Fruit fly (Drosophila melanogaster) whole organism, embryonic: ENCODE data around the gene CG7518.

ENCODE experiments used
- Asciz ChIP-seq: fragments of 200-800 bp; sonication (Bioruptor generic); optimal IDR thresholded peaks from 2 replicates; lab custom pipeline; 2017; ENCODE audit warnings: missing biosample characterization, mild to moderate bottlenecking, missing genetic modification characterization, missing genetic modification reagents
- Bteb2 ChIP-seq: fragments of 200-800 bp; sonication (Bioruptor generic); optimal IDR thresholded peaks from 2 replicates; lab custom pipeline; 2016; ENCODE audit warnings: missing biosample characterization, missing genetic modification characterization
- CG11398 ChIP-seq: fragments of 200-800 bp; sonication (Bioruptor generic); optimal IDR thresholded peaks from 2 replicates; lab custom pipeline; 2016; ENCODE audit warnings: missing biosample characterization, missing genetic modification characterization
- CG13296 ChIP-seq: fragments of 200-800 bp; sonication (Bioruptor generic); optimal IDR thresholded peaks from 3 replicates; lab custom pipeline; 2018; ENCODE audit warnings: missing biosample characterization, mild to moderate bottlenecking, missing genetic modification characterization
- CG13624 ChIP-seq: fragments of 200-800 bp; sonication (Bioruptor generic); optimal IDR thresholded peaks from 2 replicates; lab custom pipeline; 2016; ENCODE audit warnings: missing biosample characterization, missing genetic modification characterization
- CG14710 ChIP-seq: fragments of 200-800 bp; sonication (Bioruptor generic); optimal IDR thresholded peaks from 3 replicates; lab custom pipeline; 2019; ENCODE audit warnings: missing biosample characterization, mild to moderate bottlenecking, missing genetic modification characterization, moderate library complexity
- CG16813 ChIP-seq: fragments of 200-800 bp; sonication (Bioruptor generic); IDR thresholded peaks from 3 replicates; pipeline ENCODE4 v1.3.6; 2022; ENCODE audit warnings: missing biosample characterization, missing genetic modification characterization; ENCODE audit not compliant: partially characterized antibody
- CG16815 ChIP-seq: fragments of 200-800 bp; sonication (Bioruptor generic); optimal IDR thresholded peaks from 3 replicates; lab custom pipeline; 2017; ENCODE audit warnings: missing biosample characterization, mild to moderate bottlenecking, missing genetic modification characterization
- CG17802 ChIP-seq: fragments of 200-800 bp; sonication (Bioruptor generic); optimal IDR thresholded peaks from 2 replicates; lab custom pipeline; 2018; ENCODE audit warnings: missing biosample characterization, mild to moderate bottlenecking, missing genetic modification characterization, moderate library complexity
- CG17829 ChIP-seq: fragments of 200-800 bp; optimal IDR thresholded peaks from 2 replicates; lab custom pipeline; 2019; ENCODE audit warnings: missing biosample characterization, mild to moderate bottlenecking, missing genetic modification characterization, moderate library complexity
- CG18262 ChIP-seq: fragments of 200-800 bp; optimal IDR thresholded peaks from 3 replicates; lab custom pipeline; 2019; ENCODE audit warnings: missing biosample characterization, mild to moderate bottlenecking, missing genetic modification characterization, moderate library complexity
- CG3163 ChIP-seq: fragments of 200-800 bp; sonication (Bioruptor generic); optimal IDR thresholded peaks from 3 replicates; lab custom pipeline; 2016; ENCODE audit warnings: missing biosample characterization, missing genetic modification characterization
- CG3281 ChIP-seq: fragments of 200-800 bp; sonication (Bioruptor generic); optimal IDR thresholded peaks from 3 replicates; lab custom pipeline; 2017; ENCODE audit warnings: missing biosample characterization, mild to moderate bottlenecking, missing genetic modification characterization
- CG6654 ChIP-seq: fragments of 200-800 bp; sonication (Bioruptor generic); optimal IDR thresholded peaks from 2 replicates; lab custom pipeline; 2017; ENCODE audit warnings: missing biosample characterization, mild to moderate bottlenecking, missing genetic modification characterization
- CG7745 ChIP-seq: fragments of 200-800 bp; sonication (Bioruptor generic); optimal IDR thresholded peaks from 2 replicates; lab custom pipeline; 2018; ENCODE audit warnings: missing biosample characterization, mild to moderate bottlenecking, missing genetic modification characterization, moderate library complexity
- CG8089 ChIP-seq: fragments of 200-800 bp; sonication (Bioruptor generic); optimal IDR thresholded peaks from 3 replicates; lab custom pipeline; 2016; ENCODE audit warnings: missing biosample characterization, missing genetic modification characterization
- CrebB ChIP-seq: fragments of 200-800 bp; sonication (Bioruptor generic); optimal IDR thresholded peaks from 3 replicates; lab custom pipeline; 2018; ENCODE audit warnings: missing biosample characterization, mild to moderate bottlenecking, missing genetic modification characterization
- Doc3 ChIP-seq: fragments of 200-800 bp; sonication (Bioruptor generic); IDR thresholded peaks from 3 replicates; pipeline ENCODE4 v1.3.6; 2022; ENCODE audit warnings: missing biosample characterization, missing genetic modification characterization; ENCODE audit not compliant: partially characterized antibody
- Dp ChIP-seq: fragments of 200-800 bp; sonication (Bioruptor generic); optimal IDR thresholded peaks from 2 replicates; lab custom pipeline; 2018; ENCODE audit warnings: missing biosample characterization, mild to moderate bottlenecking, missing genetic modification characterization, moderate library complexity
- Gsc ChIP-seq: fragments of 200-800 bp; sonication (Bioruptor generic); IDR thresholded peaks from 2 replicates; pipeline ENCODE4 v1.3.6; 2022; ENCODE audit warnings: missing biosample characterization, missing genetic modification characterization
- Gug ChIP-seq: fragments of 200-800 bp; sonication (Bioruptor generic); IDR thresholded peaks from 4 replicates; pipeline ENCODE4 v1.3.6; 2022; ENCODE audit warnings: missing biosample characterization, missing genetic modification characterization
- H2.0 ChIP-seq: fragments of 200-800 bp; sonication (Bioruptor generic); IDR thresholded peaks from 2 replicates; pipeline ENCODE4 v1.3.6; 2022; ENCODE audit warnings: missing biosample characterization, missing genetic modification characterization
- Meics ChIP-seq: fragments of 200-800 bp; sonication (Bioruptor generic); optimal IDR thresholded peaks from 2 replicates; lab custom pipeline; 2017; ENCODE audit warnings: missing biosample characterization, mild to moderate bottlenecking, missing genetic modification characterization
- NFAT ChIP-seq: fragments of 200-800 bp; sonication (Bioruptor generic); IDR thresholded peaks from 2 replicates; pipeline ENCODE4 v1.3.6; 2022; ENCODE audit warnings: missing biosample characterization, missing genetic modification characterization
- NfI ChIP-seq: fragments of 200-800 bp; sonication (Bioruptor generic); optimal IDR thresholded peaks from 3 replicates; lab custom pipeline; 2018; ENCODE audit warnings: missing biosample characterization, mild to moderate bottlenecking, missing genetic modification characterization, moderate library complexity
- Scr ChIP-seq: fragments of 200-800 bp; sonication (Bioruptor generic); IDR thresholded peaks from 2 replicates; pipeline ENCODE4 v1.3.6; 2022; ENCODE audit warnings: missing biosample characterization, missing genetic modification characterization; ENCODE audit not compliant: partially characterized antibody
- Six4 ChIP-seq: fragments of 200-800 bp; sonication (Bioruptor generic); optimal IDR thresholded peaks from 2 replicates; lab custom pipeline; 2016; ENCODE audit warnings: missing biosample characterization, missing genetic modification characterization
- Xrp1 ChIP-seq: fragments of 200-800 bp; sonication (Bioruptor generic); IDR thresholded peaks from 2 replicates; pipeline ENCODE4 v1.3.6; 2022; ENCODE audit warnings: missing biosample characterization, missing genetic modification characterization
- ash1 ChIP-seq: fragments of 200-800 bp; sonication (Bioruptor generic); optimal IDR thresholded peaks from 2 replicates; lab custom pipeline; 2018; ENCODE audit warnings: missing biosample characterization, mild to moderate bottlenecking, missing genetic modification characterization
- crp ChIP-seq, 2 experiments: fragments of 200-800 bp; sonication (Bioruptor generic); optimal IDR thresholded peaks; 2 replicates in 1 of 2; 3 replicates in 1 of 2; lab custom pipeline; 2017; ENCODE audit warnings: missing biosample characterization in 2 of 2, missing genetic modification characterization in 2 of 2, mild to moderate bottlenecking in 1 of 2, moderate library complexity in 1 of 2
- cwo ChIP-seq: fragments of 200-800 bp; sonication (Bioruptor generic); optimal IDR thresholded peaks from 3 replicates; lab custom pipeline; 2017; ENCODE audit warnings: missing biosample characterization, missing genetic modification characterization, mild to moderate bottlenecking, moderate library complexity, missing genetic modification reagents
- da ChIP-seq: fragments of 200-800 bp; sonication (Bioruptor generic); optimal IDR thresholded peaks from 2 replicates; lab custom pipeline; 2016; ENCODE audit warnings: missing biosample characterization, missing genetic modification characterization
- dan ChIP-seq: fragments of 200-800 bp; sonication (Bioruptor generic); IDR thresholded peaks from 2 replicates; pipeline ENCODE4 v1.3.6; 2022; ENCODE audit warnings: missing biosample characterization, missing genetic modification characterization
- danr ChIP-seq: fragments of 200-800 bp; sonication (Bioruptor generic); IDR thresholded peaks from 2 replicates; pipeline ENCODE4 v1.3.6; 2022; ENCODE audit warnings: missing biosample characterization, missing genetic modification characterization
- emc ChIP-seq: fragments of 200-800 bp; sonication (Bioruptor generic); optimal IDR thresholded peaks from 2 replicates; lab custom pipeline; 2016; ENCODE audit warnings: missing biosample characterization, missing genetic modification characterization
- en ChIP-seq: fragments of 200-800 bp; sonication (Bioruptor generic); optimal IDR thresholded peaks from 2 replicates; lab custom pipeline; 2016; ENCODE audit warnings: missing biosample characterization, missing genetic modification characterization
- fd102C ChIP-seq: fragments of 200-800 bp; sonication (Bioruptor generic); optimal IDR thresholded peaks from 2 replicates; lab custom pipeline; 2018; ENCODE audit warnings: missing biosample characterization, mild to moderate bottlenecking, missing genetic modification characterization, moderate library complexity
- gem ChIP-seq: fragments of 200-800 bp; sonication (Bioruptor generic); optimal IDR thresholded peaks from 2 replicates; lab custom pipeline; 2019; ENCODE audit warnings: missing biosample characterization, mild to moderate bottlenecking, missing genetic modification characterization, moderate library complexity
- gfzf ChIP-seq: fragments of 200-800 bp; sonication (Bioruptor generic); optimal IDR thresholded peaks from 2 replicates; lab custom pipeline; 2016; ENCODE audit warnings: missing biosample characterization, mild to moderate bottlenecking, missing genetic modification characterization, moderate library complexity
- klu ChIP-seq: fragments of 200-800 bp; sonication (Bioruptor generic); IDR thresholded peaks from 2 replicates; pipeline ENCODE4 v1.3.6; 2022; ENCODE audit warnings: missing biosample characterization, missing genetic modification characterization
- nerfin-2 ChIP-seq: fragments of 200-800 bp; sonication (Bioruptor generic); IDR thresholded peaks from 2 replicates; pipeline ENCODE4 v1.3.6; 2022; ENCODE audit warnings: missing biosample characterization, missing genetic modification characterization; ENCODE audit not compliant: partially characterized antibody
- org-1 ChIP-seq: fragments of 200-800 bp; sonication (Bioruptor generic); optimal IDR thresholded peaks from 2 replicates; lab custom pipeline; 2017; ENCODE audit warnings: missing biosample characterization, missing genetic modification characterization
- rib ChIP-seq: fragments of 200-800 bp; sonication (Bioruptor generic); IDR thresholded peaks from 2 replicates; pipeline ENCODE4 v1.3.6; 2022; ENCODE audit warnings: missing biosample characterization, missing genetic modification characterization
- slp2 ChIP-seq: fragments of 200-800 bp; sonication (Bioruptor generic); optimal IDR thresholded peaks from 2 replicates; lab custom pipeline; 2016; ENCODE audit warnings: missing biosample characterization, missing genetic modification characterization
- tna ChIP-seq: fragments of 200-800 bp; sonication (Bioruptor generic); IDR thresholded peaks from 2 replicates; pipeline ENCODE4 v1.3.6; 2022; ENCODE audit warnings: missing biosample characterization, missing genetic modification characterization; ENCODE audit not compliant: partially characterized antibody
- twi ChIP-seq: fragments of 200-800 bp; optimal IDR thresholded peaks from 2 replicates; lab custom pipeline; 2019; ENCODE audit warnings: missing biosample characterization, mild to moderate bottlenecking, missing genetic modification characterization, moderate library complexity
- zfh1 ChIP-seq: fragments of 200-800 bp; sonication (Bioruptor generic); IDR thresholded peaks from 3 replicates; pipeline ENCODE4 v1.3.6; 2022; ENCODE audit warnings: missing biosample characterization, missing genetic modification characterization
- zfh2 ChIP-seq: fragments of 200-800 bp; sonication (Bioruptor generic); optimal IDR thresholded peaks from 2 replicates; lab custom pipeline; 2016; ENCODE audit warnings: missing biosample characterization, missing genetic modification characterization

CG7518 gene

dm6 chr3R:12981334-12982166 is 16.3 kb upstream of the CG7518 start (continued):
- TF ChIP-seq crp (GFP tag; optimal IDR thresholded peaks at IDR 0.05; lab: Kevin White, UChicago) = no peak
- no peak for TF ChIP-seq dan (GFP tag; lab: Robert Waterston, UW)
- no peak for TF ChIP-seq CG7745 (tag; lab: Kevin White, UChicago)
- TF ChIP-seq Asciz (GFP tag; lab: Kevin White, UChicago) = peak; percentile 17
- 0 out of 2 replicates have a peak, but pooled peaks have one; percentile 13 for TF ChIP-seq NFAT
- TF ChIP-seq H2.0 = peak; percentile 57; the same call in 1 of the 2 replicates
- no peak for TF ChIP-seq emc
- TF ChIP-seq CG17802 = no peak
- no peak for TF ChIP-seq zfh2 (GFP tag; lab: Kevin White, UChicago)
- no peak for TF ChIP-seq ash1 (GFP tag; lab: Kevin White, UChicago)
- TF ChIP-seq CG3163 = no peak
- TF ChIP-seq Scr (GFP tag; lab: Robert Waterston, UW) = no peak
- peak; percentile 68 for TF ChIP-seq cwo
- no peak for TF ChIP-seq klu (GFP tag; lab: Robert Waterston, UW)
- no peak for TF ChIP-seq en (GFP tag; lab: Kevin White, UChicago)
- TF ChIP-seq gfzf = no peak
- peak; percentile 49 for TF ChIP-seq CG6654 (GFP tag; lab: Kevin White, UChicago)
- TF ChIP-seq slp2 (GFP tag; lab: Kevin White, UChicago) = no peak
- no peak for TF ChIP-seq Dp (GFP tag; lab: Kevin White, UChicago)
- TF ChIP-seq org-1 = peak; percentile 37
- no peak for TF ChIP-seq Doc3 (GFP tag; lab: Robert Waterston, UW)
- peak; percentile 70 for TF ChIP-seq CG17829
- 0 out of 3 replicates have a peak, but pooled peaks have one; percentile 58 for TF ChIP-seq zfh1 (GFP tag; lab: Robert Waterston, UW)
- TF ChIP-seq CG18262 = peak; percentile 77
- no peak for TF ChIP-seq rib (GFP tag; lab: Robert Waterston, UW)
- peak; percentile 78 for TF ChIP-seq CG3281 (GFP tag; lab: Kevin White, UChicago)
- TF ChIP-seq CG11398 (GFP tag; lab: Kevin White, UChicago) = no peak
- TF ChIP-seq twi = no peak
- TF ChIP-seq CG13296 (GFP tag; lab: Kevin White, UChicago) = peak; percentile 51
- TF ChIP-seq NfI (GFP tag; lab: Kevin White, UChicago) = peak; percentile 41
- peak; percentile 18 for TF ChIP-seq da (GFP tag; lab: Kevin White, UChicago)
- TF ChIP-seq Xrp1 = peak; percentile 59
- TF ChIP-seq CG16815 (GFP tag; lab: Kevin White, UChicago) = peak; percentile 34
- TF ChIP-seq CG8089 (GFP tag; lab: Kevin White, UChicago) = no peak
- TF ChIP-seq CrebB = no peak
- TF ChIP-seq CG13624 (GFP tag; lab: Kevin White, UChicago) = no peak
- no peak for TF ChIP-seq Gsc
- TF ChIP-seq fd102C (GFP tag; lab: Kevin White, UChicago) = no peak
- TF ChIP-seq gem (tag; lab: Kevin White, UChicago) = peak; percentile 86
- TF ChIP-seq Meics (GFP tag; lab: Kevin White, UChicago) = peak; percentile 77
- TF ChIP-seq danr (GFP tag; lab: Robert Waterston, UW) = peak; percentile 54
- peak; percentile 43 for TF ChIP-seq Six4 (GFP tag; lab: Kevin White, UChicago)
- TF ChIP-seq CG14710 = peak; percentile 59
- no peak for TF ChIP-seq CG16813
- no peak for TF ChIP-seq nerfin-2 (GFP tag; lab: Robert Waterston, UW)
- peak; percentile 29 for TF ChIP-seq Bteb2 (GFP tag; lab: Kevin White, UChicago)
- no peak for TF ChIP-seq tna (GFP tag; lab: Robert Waterston, UW)
- peak; percentile 19; the same call in 1 of the 4 replicates for TF ChIP-seq Gug (GFP tag; lab: Robert Waterston, UW)
